Worm (Caenorhabditis elegans): ENCODE measurements around the gene srbc-38.

srbc-38 gene

ce11 chrV:727484-728351, 20.7 kb downstream of the srbc-38 start, which contains the start of the genes icl-1 and srh-2 (continued):
- TF ChIP-seq tbx-9 (tag; optimal IDR thresholded peaks at IDR 0.05; ENCODE audit: borderline replicate concordance) (no peak), mcd-1 (GFP tag; IDR thresholded peaks at IDR 0.05) (peak; percentile 56), fkh-3 (tag; optimal IDR thresholded peaks at IDR 0.05) (no peak), T07F8.4 (tag; optimal IDR thresholded peaks at IDR 0.05) (no peak), madf-8 (GFP tag; conservative IDR thresholded peaks at IDR 0.05) (no peak), lsy-27 (tag; optimal IDR thresholded peaks at IDR 0.05; ENCODE audit: borderline replicate concordance, insufficient read depth) (no peak), efl-1 (GFP tag; optimal IDR thresholded peaks at IDR 0.05) (no peak), nhr-80 (tag; optimal IDR thresholded peaks at IDR 0.05) (peak; percentile 13), hsf-1 (GFP tag; IDR thresholded peaks at IDR 0.05) (no peak; the same call in 1 of the 2 replicates), nhr-120 (GFP tag; IDR thresholded peaks at IDR 0.05) (no peak), Y53G8AR.9 (GFP tag; conservative IDR thresholded peaks at IDR 0.05) (peak; percentile 87), zfh-2 (GFP tag; conservative IDR thresholded peaks at IDR 0.05) (peak; percentile 79), hmg-20 (GFP tag; IDR thresholded peaks at IDR 0.05) (no peak), pha-4 (tag; optimal IDR thresholded peaks at IDR 0.05) (peak; percentile 60), aptf-2 (GFP tag; conservative IDR thresholded peaks at IDR 0.05) (no peak), nfya-2 (GFP tag; IDR thresholded peaks at IDR 0.05) (no peak), unc-62 (GFP tag; optimal IDR thresholded peaks at IDR 0.05) (no peak), dpl-1 (GFP tag; optimal IDR thresholded peaks at IDR 0.05) (no peak), cebp-1 (GFP tag; IDR thresholded peaks at IDR 0.05) (no peak; the same call in 1 of the 2 replicates), cebp-1 (tag; optimal IDR thresholded peaks at IDR 0.05) (peak; percentile 70), nfya-1 (tag; optimal IDR thresholded peaks at IDR 0.05; ENCODE audit: borderline replicate concordance, insufficient read depth) (no peak), K12H6.12 (tag; optimal IDR thresholded peaks at IDR 0.05) (no peak), tbp1 (GFP tag; optimal IDR thresholded peaks at IDR 0.05) (peak; percentile 10), rpc-1 (optimal IDR thresholded peaks at IDR 0.05) (no peak), rpc-1 (tag; optimal IDR thresholded peaks at IDR 0.05) (no peak), ztf-22 (GFP tag; optimal IDR thresholded peaks at IDR 0.05) (no peak), attf-5 (GFP tag; optimal IDR thresholded peaks at IDR 0.05) (no peak), F55B11.4 (tag; optimal IDR thresholded peaks at IDR 0.05; ENCODE audit: borderline replicate concordance, insufficient read depth) (no peak), F37B4.10 (GFP tag; IDR thresholded peaks at IDR 0.05) (no peak), ztf-28 (GFP tag; IDR thresholded peaks at IDR 0.05) (0 out of 2 replicates have a peak, but pooled peaks have one; percentile 46), attf-6 (GFP tag; IDR thresholded peaks at IDR 0.05) (no peak), snpc-4 (GFP tag; optimal IDR thresholded peaks at IDR 0.05) (no peak), snpc-4 (tag; optimal IDR thresholded peaks at IDR 0.05) (no peak), ztf-3 (GFP tag; optimal IDR thresholded peaks at IDR 0.05) (peak; percentile 4), ekl-4 (GFP tag; IDR thresholded peaks at IDR 0.05) (no peak), Y95B8A.8 (GFP tag; IDR thresholded peaks at IDR 0.05) (peak; percentile 11; the same call in 1 of the 2 replicates), K11D2.4 (GFP tag; IDR thresholded peaks at IDR 0.05) (peak; percentile 73), let-526 (GFP tag; IDR thresholded peaks at IDR 0.05) (0 out of 2 replicates have a peak, but pooled peaks have one; percentile 23), egrh-3 (GFP tag; IDR thresholded peaks at IDR 0.05) (no peak; the same call in 1 of the 2 replicates), cebp-2 (GFP tag; IDR thresholded peaks at IDR 0.05) (no peak), ztf-25 (GFP tag; IDR thresholded peaks at IDR 0.05) (0 out of 2 replicates have a peak, but pooled peaks have one; percentile 46), ztf-26 (tag; optimal IDR thresholded peaks at IDR 0.05) (peak; percentile 72), C17E4.6 (GFP tag; IDR thresholded peaks at IDR 0.05) (no peak), egl-44 (GFP tag; IDR thresholded peaks at IDR 0.05) (no peak), F57C9.4 (tag; optimal IDR thresholded peaks at IDR 0.05) (no peak), zim-3 (tag; optimal IDR thresholded peaks at IDR 0.05) (peak; percentile 45), mel-28 (tag; optimal IDR thresholded peaks at IDR 0.05; ENCODE audit: borderline replicate concordance) (no peak)
